Worm (Caenorhabditis elegans) whole organism, midembryonic: ENCODE measurements around the gene F25G6.9.

Experiments used
- T22C8.4 ChIP-seq: fragments of 200-800 bp; sonication (Bioruptor generic); IDR thresholded peaks from 2 replicates; pipeline ENCODE4 v1.3.6; 2022; ENCODE audit warnings: missing genetic modification characterization, missing compliant biosample characterization
- cog-1 ChIP-seq: sonication (generic microtip); optimal IDR thresholded peaks from 2 replicates; lab custom pipeline; 2016; ENCODE audit warnings: missing genetic modification characterization, missing compliant biosample characterization
- flt-1 ChIP-seq: fragments of 200-800 bp; sonication (Bioruptor generic); IDR thresholded peaks from 2 replicates; pipeline ENCODE4 v1.3.6; 2022; ENCODE audit warnings: missing genetic modification characterization, missing compliant biosample characterization
- klf-2 ChIP-seq: fragments of 200-800 bp; sonication (Bioruptor generic); conservative IDR thresholded peaks from 2 replicates; pipeline ENCODE4 v1.3.6; 2022; ENCODE audit warnings: missing genetic modification reagents, missing genetic modification characterization, missing compliant biosample characterization
- med-1 ChIP-seq: sonication (generic microtip); optimal IDR thresholded peaks from 2 replicates; lab custom pipeline; 2017; ENCODE audit warnings: missing genetic modification characterization, mild to moderate bottlenecking, missing compliant biosample characterization, antibody characterized with exemption, missing genetic modification reagents; ENCODE audit not compliant: insufficient read depth
- ref-1 ChIP-seq: fragments of 200-800 bp; sonication (Bioruptor generic); conservative IDR thresholded peaks from 2 replicates; pipeline ENCODE4 v1.3.6; 2022; ENCODE audit warnings: missing genetic modification reagents, missing genetic modification characterization, missing compliant biosample characterization
- tab-1 ChIP-seq: fragments of 200-800 bp; sonication (Bioruptor generic); IDR thresholded peaks from 2 replicates; pipeline ENCODE4 v1.3.6; 2022; ENCODE audit warnings: missing genetic modification characterization, missing compliant biosample characterization
- ztf-23 ChIP-seq: fragments of 200-800 bp; sonication (Bioruptor generic); IDR thresholded peaks from 2 replicates; pipeline ENCODE4 v1.3.6; 2022; ENCODE audit warnings: missing genetic modification reagents, missing genetic modification characterization, missing compliant biosample characterization
- ztf-29 ChIP-seq: fragments of 200-800 bp; sonication (Bioruptor generic); IDR thresholded peaks from 2 replicates; pipeline ENCODE4 v1.3.6; 2022; ENCODE audit warnings: missing genetic modification reagents, missing genetic modification characterization, missing compliant biosample characterization

Gene F25G6.9

DNA sequence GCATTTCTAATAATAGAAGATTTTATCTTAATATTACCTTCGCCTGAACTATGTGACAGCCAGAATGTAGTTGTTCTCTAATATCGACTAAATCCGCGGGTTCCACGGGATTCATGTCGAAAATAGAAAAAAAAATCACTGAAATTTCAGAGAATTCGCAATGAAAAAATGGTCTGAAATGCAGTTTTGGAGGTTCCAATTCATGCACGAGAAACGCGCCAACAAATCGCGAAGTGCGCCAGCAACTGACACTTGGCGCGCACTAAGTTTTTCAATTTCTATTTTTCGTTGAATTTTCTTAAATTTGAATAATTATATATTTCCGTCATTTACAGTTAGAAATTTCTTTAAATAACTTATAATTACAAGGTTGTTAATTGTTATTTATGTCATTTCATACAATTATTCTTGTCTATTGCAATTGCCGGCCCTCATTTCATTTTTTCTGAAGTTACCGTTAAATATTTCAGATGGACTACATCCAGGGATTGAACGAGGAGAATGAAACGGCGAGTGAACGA, at the start of gene F25G6.9, which contains the start of gene symk-1:
F25G6.9 (minus strand) TSS at position 160 of the 521 bp plus-strand sequence.
symk-1 (plus strand) TSS at position 471 of the 521 bp plus-strand sequence.
- TF ChIP-seq T22C8.4 (GFP tag; lab: Robert Waterston, UW) (no peak), tab-1 (GFP tag; lab: Robert Waterston, UW) (no peak), flt-1 (GFP tag; lab: Robert Waterston, UW) (no peak)

DNA sequence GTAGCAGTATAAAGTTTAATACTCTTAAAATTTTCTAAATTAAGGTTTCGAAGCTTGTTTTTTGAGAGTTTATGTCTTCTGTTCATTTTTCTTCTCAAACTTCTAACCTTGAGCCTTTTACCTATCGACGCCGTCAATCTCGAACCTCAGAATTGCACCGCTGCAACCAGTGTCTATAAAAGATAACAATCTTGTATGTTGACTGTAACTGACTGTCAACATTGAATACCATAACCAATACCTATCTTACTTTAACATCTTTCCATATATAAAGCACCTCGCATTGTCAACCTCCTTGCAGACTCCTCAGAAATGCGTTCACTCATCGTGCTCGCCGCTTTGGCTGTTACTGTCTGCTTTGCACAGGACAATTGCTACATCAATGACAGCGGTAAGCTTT, 48.9 kb upstream of the F25G6.9 start, which contains the start of gene grd-5:
grd-5 (plus strand) TSS at position 295 of the 400 bp plus-strand sequence.
- no peak for TF ChIP-seq klf-2
- TF ChIP-seq ztf-29, result no peak
- no peak for TF ChIP-seq ref-1 (GFP tag; lab: Robert Waterston, UW)
- no peak for TF ChIP-seq T22C8.4 (GFP tag; lab: Robert Waterston, UW)
- no peak for TF ChIP-seq cog-1 (tag; lab: Kevin White, UChicago)
- no peak for TF ChIP-seq med-1 (GFP tag; lab: Kevin White, UChicago)
- TF ChIP-seq tab-1 (GFP tag; lab: Robert Waterston, UW), result no peak
- no peak for TF ChIP-seq flt-1 (GFP tag; lab: Robert Waterston, UW)
- TF ChIP-seq ztf-23 (GFP tag; lab: Robert Waterston, UW), result no peak

DNA sequence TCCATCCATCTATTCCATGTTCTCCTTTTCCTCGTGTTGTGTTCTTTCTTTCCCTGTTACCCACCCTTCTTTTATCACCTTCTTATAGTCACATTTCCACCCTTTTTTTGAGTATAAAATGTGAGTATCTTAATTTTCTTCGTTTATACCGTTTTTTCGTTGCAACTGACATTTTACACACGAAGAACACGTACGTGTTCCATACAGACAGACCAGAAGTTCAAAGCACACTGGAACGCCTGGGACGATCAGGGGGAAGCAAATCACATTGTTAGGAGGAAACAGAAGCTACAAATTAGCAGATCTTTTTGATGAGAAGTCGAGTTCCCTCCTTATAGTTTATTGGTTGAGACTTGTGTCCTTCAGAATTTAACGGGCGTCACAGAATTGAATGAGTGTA, 45.9 kb upstream of the F25G6.9 start:
- TF ChIP-seq klf-2 (no peak), flt-1 (GFP tag; lab: Robert Waterston, UW) (no peak), ztf-29 (no peak), med-1 (GFP tag; lab: Kevin White, UChicago) (no peak), ref-1 (GFP tag; lab: Robert Waterston, UW) (no peak), T22C8.4 (GFP tag; lab: Robert Waterston, UW) (no peak), cog-1 (tag; lab: Kevin White, UChicago) (no peak), ztf-23 (GFP tag; lab: Robert Waterston, UW) (no peak), tab-1 (GFP tag; lab: Robert Waterston, UW) (no peak)

DNA sequence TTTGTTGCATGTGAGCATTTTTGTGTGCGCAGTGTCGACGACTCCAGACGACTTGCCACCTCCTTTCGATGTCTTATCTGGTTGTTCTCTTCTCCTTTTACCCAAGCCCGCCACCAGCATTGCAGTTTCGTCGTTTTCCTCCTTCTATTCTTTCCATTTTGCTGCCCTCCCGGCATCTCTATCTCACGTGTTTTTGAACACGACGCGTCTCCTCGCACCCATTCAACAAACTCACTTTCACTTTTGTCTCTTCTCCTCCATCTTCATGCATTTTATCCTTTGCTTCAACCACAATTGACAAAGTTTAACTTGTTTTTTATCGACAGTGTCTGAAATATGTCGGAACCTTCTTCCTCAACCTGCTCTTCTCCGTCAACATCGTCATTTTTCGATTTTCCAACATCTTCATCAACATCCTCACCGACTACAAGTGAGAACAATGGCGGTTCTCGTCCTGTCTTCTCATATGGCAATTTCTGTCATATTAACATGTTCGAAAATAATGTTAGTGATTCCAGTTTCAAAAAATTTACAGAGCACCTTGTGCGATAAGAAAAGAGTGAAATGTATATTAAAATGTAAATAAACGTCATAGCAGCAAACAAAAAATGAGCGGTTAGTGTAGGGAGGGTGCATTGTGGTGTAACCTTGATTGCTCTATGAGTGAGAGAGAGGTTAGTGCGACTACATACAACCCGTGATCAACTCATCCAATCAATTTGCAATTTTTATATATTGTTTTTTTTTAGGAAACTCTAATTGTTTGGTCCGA, 41.0 kb upstream of the F25G6.9 start, which contains the start of gene fip-4:
fip-4 (minus strand) TSS at position 636 of the 772 bp plus-strand sequence.
- TF ChIP-seq tab-1 (GFP tag; lab: Robert Waterston, UW) (no peak), flt-1 (GFP tag; lab: Robert Waterston, UW) (no peak), ztf-23 (GFP tag; lab: Robert Waterston, UW) (no peak), med-1 (GFP tag; lab: Kevin White, UChicago) (no peak), klf-2 (no peak), ref-1 (GFP tag; lab: Robert Waterston, UW) (no peak)

DNA sequence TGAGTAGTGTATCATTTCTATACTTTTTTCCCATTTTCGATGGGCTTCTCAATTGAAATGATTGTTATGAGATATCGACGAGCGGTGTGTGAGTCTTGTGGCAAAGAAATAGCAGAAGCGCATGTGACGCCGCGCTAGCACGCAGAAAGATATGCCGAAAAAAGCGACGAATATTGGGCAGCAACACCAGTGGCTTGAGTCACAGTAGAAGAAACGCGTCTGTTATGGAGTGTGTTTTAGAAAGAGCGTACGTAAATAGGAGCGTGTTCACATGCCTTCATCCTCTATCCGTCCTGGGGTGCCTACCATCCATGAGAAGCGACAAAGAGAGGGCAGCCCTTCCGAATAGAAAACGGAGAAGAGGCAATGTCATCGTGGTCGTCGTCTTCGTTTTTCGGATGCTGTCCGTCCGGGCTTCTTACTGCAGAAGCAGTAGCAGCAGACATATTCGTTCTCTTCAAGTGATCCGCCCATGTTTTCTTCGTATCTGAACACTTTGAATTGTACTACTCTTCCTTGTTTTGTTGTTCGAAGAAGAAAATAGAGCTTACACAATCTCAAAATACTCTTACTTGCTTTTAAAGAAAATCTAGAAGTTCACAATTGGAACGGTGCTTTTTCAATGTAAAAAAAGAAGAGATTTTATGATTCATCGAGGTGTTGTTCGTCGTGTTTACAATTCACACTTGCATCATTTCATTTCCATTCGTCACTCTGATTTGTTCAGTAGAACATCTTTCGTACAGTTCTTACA, 40.2 kb upstream of the F25G6.9 start:
- TF ChIP-seq cog-1 (tag; lab: Kevin White, UChicago) (no peak), ref-1 (GFP tag; lab: Robert Waterston, UW) (no peak), ztf-23 (GFP tag; lab: Robert Waterston, UW) (0 out of 2 replicates have a peak, but pooled peaks have one; percentile 42)

DNA sequence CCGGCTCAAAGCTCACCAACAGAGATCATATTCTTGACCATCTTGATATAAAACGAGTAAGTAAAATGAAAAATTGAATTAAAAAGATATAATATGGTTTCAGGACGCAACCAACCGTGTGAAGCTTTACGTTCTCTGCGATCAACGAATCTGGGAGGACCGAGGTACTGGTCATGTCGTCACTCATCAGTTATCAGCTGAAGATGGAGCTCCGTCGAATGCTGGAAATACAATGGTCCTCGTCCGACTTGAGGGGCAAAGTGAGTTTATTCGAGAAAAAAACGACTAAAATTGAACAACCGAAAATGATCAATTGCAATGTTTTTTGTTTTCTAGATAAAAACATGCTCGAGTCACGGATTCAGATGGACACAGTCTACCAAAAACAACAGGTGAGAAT, 38.7 kb upstream of the F25G6.9 start:
- no peak for TF ChIP-seq cog-1 (tag; lab: Kevin White, UChicago)
- TF ChIP-seq flt-1 (GFP tag; lab: Robert Waterston, UW), result no peak
- TF ChIP-seq T22C8.4 (GFP tag; lab: Robert Waterston, UW), result no peak
- TF ChIP-seq ztf-29, result no peak
- no peak for TF ChIP-seq klf-2
- no peak for TF ChIP-seq tab-1 (GFP tag; lab: Robert Waterston, UW)
- TF ChIP-seq ref-1 (GFP tag; lab: Robert Waterston, UW), result no peak
- no peak for TF ChIP-seq ztf-23 (GFP tag; lab: Robert Waterston, UW)
- TF ChIP-seq med-1 (GFP tag; lab: Kevin White, UChicago), result no peak

DNA sequence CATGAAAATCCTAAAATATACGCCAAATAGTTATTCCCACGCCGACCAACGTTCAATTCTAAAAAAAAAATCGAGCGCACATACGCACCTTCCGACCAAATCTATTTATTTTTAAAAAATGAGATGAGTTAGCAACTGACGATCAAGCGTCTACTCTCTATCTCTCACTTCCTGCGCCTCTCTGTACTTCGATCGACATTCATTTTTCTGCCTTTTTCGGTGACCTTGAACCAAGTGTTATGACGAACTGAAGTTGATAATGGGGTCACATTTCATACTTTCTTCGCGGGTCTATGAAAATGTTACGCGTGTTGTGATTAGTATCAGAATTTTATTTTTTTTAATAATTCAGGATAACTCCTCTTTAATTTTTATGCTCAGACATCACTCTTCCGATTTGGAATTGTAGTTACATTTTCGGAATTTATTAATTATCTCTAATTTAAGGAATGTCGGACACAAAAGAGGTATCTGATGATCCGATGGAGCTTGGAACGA, 37.6 kb upstream of the F25G6.9 start, which contains the start of gene smk-1:
smk-1 (plus strand) TSS at position 448 of the 498 bp plus-strand sequence.
- TF ChIP-seq ztf-23 (GFP tag; lab: Robert Waterston, UW) (no peak), klf-2 (no peak)

DNA sequence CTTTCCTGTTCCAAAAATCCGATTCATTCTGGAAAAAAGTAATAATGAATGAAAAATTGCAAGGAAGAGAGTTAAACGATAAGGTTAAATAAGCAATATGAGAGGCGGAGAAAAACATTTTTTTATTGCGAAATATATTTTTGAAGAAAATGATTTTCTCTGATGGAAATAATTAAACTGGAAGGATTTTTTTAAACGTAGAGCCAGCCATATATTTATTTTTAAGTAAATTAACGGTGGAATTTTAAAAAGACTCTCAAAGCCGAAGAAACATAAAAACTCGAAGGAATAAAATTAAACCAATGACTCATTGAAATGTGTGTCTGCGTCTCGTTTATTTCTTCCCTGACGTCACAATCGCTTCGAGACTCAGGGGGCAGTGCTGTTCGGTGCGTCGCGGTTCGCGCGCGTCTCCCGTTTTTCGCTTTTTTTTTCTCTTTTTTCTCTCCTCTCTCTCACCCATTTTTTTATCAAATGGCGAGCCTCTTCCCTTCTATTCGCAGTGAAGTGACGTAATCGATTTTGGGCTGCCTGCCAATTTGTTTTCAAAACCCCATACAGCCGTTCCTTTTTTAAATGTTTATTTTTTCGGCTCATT, 36.4 kb upstream of the F25G6.9 start, which contains the start of gene vps-60:
vps-60 (minus strand) TSS at position 30 of the 598 bp plus-strand sequence.
- TF ChIP-seq med-1 (GFP tag; lab: Kevin White, UChicago) (no peak), klf-2 (no peak), flt-1 (GFP tag; lab: Robert Waterston, UW) (0 out of 2 replicates have a peak, but pooled peaks have one; percentile 26), cog-1 (tag; lab: Kevin White, UChicago) (peak; percentile 71), ztf-23 (GFP tag; lab: Robert Waterston, UW) (0 out of 2 replicates have a peak, but pooled peaks have one; percentile 31), ref-1 (GFP tag; lab: Robert Waterston, UW) (no peak), T22C8.4 (GFP tag; lab: Robert Waterston, UW) (no peak)

DNA sequence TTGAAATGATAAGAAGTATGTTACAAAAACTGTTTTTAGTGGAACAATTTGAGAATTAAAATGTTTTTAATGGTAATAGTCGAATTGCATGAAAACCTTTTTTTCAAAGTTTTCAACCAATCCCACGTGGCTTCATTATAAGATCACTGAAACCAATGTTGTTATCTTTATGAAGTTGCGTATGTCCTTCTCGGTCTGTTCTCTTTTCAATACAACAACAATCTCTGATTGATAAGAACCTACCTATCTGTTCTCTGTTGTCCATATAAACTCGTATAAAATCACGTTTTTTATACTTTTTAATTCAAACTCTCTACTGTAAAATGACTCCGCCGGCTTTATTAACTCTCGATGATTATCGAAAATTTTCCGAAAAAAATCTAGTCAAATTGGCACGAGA, 33.5 kb upstream of the F25G6.9 start, which contains the start of gene F41E6.5:
F41E6.5 (plus strand) TSS at position 209 of the 400 bp plus-strand sequence.
- no peak for TF ChIP-seq cog-1 (tag; lab: Kevin White, UChicago)
- no peak for TF ChIP-seq ztf-29
- no peak for TF ChIP-seq klf-2
- no peak for TF ChIP-seq med-1 (GFP tag; lab: Kevin White, UChicago)
